Worm (Caenorhabditis elegans) whole organism, early embryonic: ENCODE results near the gene aptf-2.

Experiments
- B0310.2 ChIP-seq: sonication (generic microtip); optimal IDR thresholded peaks from 2 replicates; lab custom pipeline; 2016; ENCODE audit warnings: mild to moderate bottlenecking, missing genetic modification characterization, missing compliant biosample characterization
- F13C5.2 ChIP-seq: sonication (generic microtip); optimal IDR thresholded peaks from 2 replicates; lab custom pipeline; 2017; ENCODE audit warnings: mild to moderate bottlenecking, missing genetic modification characterization, inconsistent platforms, missing compliant biosample characterization
- aly-1 ChIP-seq: sonication (generic microtip); optimal IDR thresholded peaks from 2 replicates; lab custom pipeline; 2016; ENCODE audit warnings: missing genetic modification characterization, missing compliant biosample characterization
- ama-1 ChIP-seq: fragments of 150-350 bp; optimal IDR thresholded peaks from 2 replicates; lab custom pipeline; 2014
- ceh-13 ChIP-seq: fragments of 200-800 bp; sonication (Bioruptor generic); optimal IDR thresholded peaks from 2 replicates; lab custom pipeline; 2018; ENCODE audit warnings: mild to moderate bottlenecking, missing genetic modification characterization, missing compliant biosample characterization
- ceh-36 ChIP-seq: sonication (generic microtip); optimal IDR thresholded peaks from 2 replicates; lab custom pipeline; 2016; ENCODE audit warnings: missing genetic modification characterization, inconsistent platforms, missing compliant biosample characterization
- ets-7 ChIP-seq: sonication (generic microtip); optimal IDR thresholded peaks from 2 replicates; lab custom pipeline; 2016; ENCODE audit warnings: missing genotype, missing genetic modification characterization, missing compliant biosample characterization
- hmbx-1 ChIP-seq: sonication (generic microtip); optimal IDR thresholded peaks from 2 replicates; lab custom pipeline; 2016; ENCODE audit warnings: mild to moderate bottlenecking, missing genetic modification characterization, missing compliant biosample characterization
- hmg-4 ChIP-seq: fragments of 200-800 bp; sonication (Bioruptor generic); optimal IDR thresholded peaks from 2 replicates; lab custom pipeline; 2018; ENCODE audit warnings: mild to moderate bottlenecking, missing genetic modification characterization, missing compliant biosample characterization
- hnd-1 ChIP-seq: sonication (generic microtip); optimal IDR thresholded peaks from 2 replicates; lab custom pipeline; 2016; ENCODE audit warnings: missing genetic modification characterization, missing compliant biosample characterization
- pes-1 ChIP-seq: fragments of 200-800 bp; sonication (Bioruptor generic); IDR thresholded peaks from 2 replicates; pipeline ENCODE4 v1.3.6; 2022; ENCODE audit warnings: missing genetic modification reagents, missing genetic modification characterization, missing compliant biosample characterization
- scrt-1 ChIP-seq: fragments of 200-800 bp; sonication (Bioruptor generic); IDR thresholded peaks from 2 replicates; pipeline ENCODE4 v1.3.6; 2022; ENCODE audit warnings: missing genetic modification characterization, missing compliant biosample characterization
- sea-1 ChIP-seq: fragments of 200-800 bp; sonication (Bioruptor generic); conservative IDR thresholded peaks from 2 replicates; pipeline ENCODE4 v1.3.6; 2022; ENCODE audit warnings: missing genetic modification characterization, missing compliant biosample characterization
- tbx-11 ChIP-seq: fragments of 200-800 bp; sonication (Bioruptor generic); IDR thresholded peaks from 2 replicates; pipeline ENCODE4 v1.3.6; 2022; ENCODE audit warnings: missing genetic modification characterization, missing compliant biosample characterization
- tbx-37 ChIP-seq: fragments of 200-800 bp; sonication (Bioruptor generic); conservative IDR thresholded peaks from 2 replicates; pipeline ENCODE4 v1.3.6; 2022; ENCODE audit warnings: missing genetic modification reagents, missing genetic modification characterization, missing compliant biosample characterization
- tra-4 ChIP-seq: sonication (generic microtip); optimal IDR thresholded peaks from 2 replicates; lab custom pipeline; 2017; ENCODE audit warnings: missing genetic modification characterization, missing compliant biosample characterization

aptf-2 gene

DNA sequence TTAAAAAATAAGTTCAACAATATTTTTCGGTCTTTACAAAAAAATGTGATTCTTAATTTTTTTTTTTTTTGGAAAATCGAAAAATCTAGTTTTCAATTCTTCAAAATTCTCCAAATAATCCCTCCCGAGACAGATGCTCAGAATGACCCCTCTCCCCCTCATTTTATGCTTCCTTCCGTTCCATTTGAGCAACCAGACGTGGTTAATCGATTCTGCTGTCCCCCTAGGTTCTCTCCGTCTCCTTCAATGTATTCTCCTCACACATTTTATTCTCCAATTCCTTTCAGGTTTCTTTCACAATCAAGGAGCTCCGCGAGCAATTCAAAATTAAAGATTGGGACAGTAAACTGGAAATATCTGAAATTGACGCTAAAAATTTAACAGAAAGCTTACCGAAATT, 40.9 kb downstream of the aptf-2 start:
- TF ChIP-seq sea-1 (GFP tag; lab: Robert Waterston, UW) (no peak), hmg-4 (GFP tag; lab: Kevin White, UChicago) (no peak), ama-1 (no peak), F13C5.2 (tag; lab: Kevin White, UChicago) (no peak), scrt-1 (GFP tag; lab: Robert Waterston, UW) (no peak), ceh-36 (tag; lab: Kevin White, UChicago) (no peak), tbx-37 (GFP tag; lab: Robert Waterston, UW) (no peak), ets-7 (tag; lab: Kevin White, UChicago) (no peak), tra-4 (tag; lab: Kevin White, UChicago) (no peak), aly-1 (tag; lab: Kevin White, UChicago) (no peak), pes-1 (no peak), hnd-1 (tag; lab: Kevin White, UChicago) (no peak), hmbx-1 (no peak)

DNA sequence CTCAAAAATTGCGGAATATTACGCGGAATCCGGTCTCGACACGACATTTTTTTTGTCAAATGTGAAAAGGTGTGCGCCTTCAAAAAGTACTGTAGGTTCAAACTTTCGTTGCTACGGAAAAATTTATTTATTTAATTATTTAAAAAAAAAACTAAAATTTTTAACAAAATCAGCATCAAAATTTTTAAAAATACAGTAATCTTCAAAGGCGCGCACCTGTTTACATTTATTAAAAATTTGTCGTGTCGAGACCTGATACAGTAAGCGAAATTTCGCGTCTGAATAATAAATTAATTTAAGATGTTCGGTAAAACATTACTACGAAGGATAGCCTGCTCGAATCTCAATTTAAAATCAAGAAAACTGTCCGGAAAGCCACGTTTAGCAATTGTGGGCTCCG, 44.2 kb downstream of the aptf-2 start, which contains the start of gene Y62E10A.6:
Gene Y62E10A.6 (plus strand): TSS at position 301 of the 400 bp plus-strand sequence.
- TF ChIP-seq ets-7 (tag; lab: Kevin White, UChicago) (no peak), sea-1 (GFP tag; lab: Robert Waterston, UW) (no peak), B0310.2 (no peak), F13C5.2 (tag; lab: Kevin White, UChicago) (no peak), pes-1 (no peak), tra-4 (tag; lab: Kevin White, UChicago) (no peak), ceh-36 (tag; lab: Kevin White, UChicago) (no peak), hnd-1 (tag; lab: Kevin White, UChicago) (no peak), hmbx-1 (no peak)

DNA sequence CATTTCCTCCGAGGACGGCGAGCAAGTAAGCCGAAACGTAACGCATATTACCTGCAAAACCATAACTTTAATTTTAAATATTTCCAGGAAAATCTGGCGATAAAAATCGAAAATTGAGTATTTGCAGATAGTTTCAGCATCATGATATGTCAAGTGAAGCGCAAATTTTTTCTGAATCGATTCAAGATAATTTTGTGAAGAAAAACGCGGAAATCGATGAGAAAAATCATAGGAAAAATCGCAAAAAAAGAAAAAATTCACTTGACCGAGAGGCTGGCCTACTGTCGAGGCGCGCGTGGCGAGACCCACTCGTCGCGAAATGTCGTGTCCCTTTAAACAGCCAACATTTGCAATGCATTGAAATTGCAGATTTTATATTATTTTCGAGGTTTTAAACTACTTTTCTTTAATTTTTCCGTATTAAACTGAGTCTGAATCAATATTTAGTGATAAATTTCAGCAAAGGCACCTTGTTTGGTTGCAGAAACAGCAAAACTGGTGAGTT, 45.6 kb downstream of the aptf-2 start, which contains the start of the genes rla-2, popl-7 and Y62E10A.24:
Gene rla-2 (minus strand): TSS at position 51 of the 505 bp plus-strand sequence.
Gene popl-7 (plus strand): TSS at position 455 of the 505 bp plus-strand sequence.
Gene Y62E10A.24 (plus strand): TSS at position 476 of the 505 bp plus-strand sequence.
- TF ChIP-seq hnd-1 (tag; lab: Kevin White, UChicago) (no peak), ama-1 (no peak), tbx-37 (GFP tag; lab: Robert Waterston, UW) (no peak), aly-1 (tag; lab: Kevin White, UChicago) (no peak), ceh-13 (GFP tag; lab: Kevin White, UChicago) (no peak), B0310.2 (no peak), pes-1 (no peak), tbx-11 (GFP tag; lab: Robert Waterston, UW) (no peak), hmg-4 (GFP tag; lab: Kevin White, UChicago) (no peak), sea-1 (GFP tag; lab: Robert Waterston, UW) (no peak), scrt-1 (GFP tag; lab: Robert Waterston, UW) (no peak), hmbx-1 (no peak), F13C5.2 (tag; lab: Kevin White, UChicago) (no peak), tra-4 (tag; lab: Kevin White, UChicago) (no peak)

DNA sequence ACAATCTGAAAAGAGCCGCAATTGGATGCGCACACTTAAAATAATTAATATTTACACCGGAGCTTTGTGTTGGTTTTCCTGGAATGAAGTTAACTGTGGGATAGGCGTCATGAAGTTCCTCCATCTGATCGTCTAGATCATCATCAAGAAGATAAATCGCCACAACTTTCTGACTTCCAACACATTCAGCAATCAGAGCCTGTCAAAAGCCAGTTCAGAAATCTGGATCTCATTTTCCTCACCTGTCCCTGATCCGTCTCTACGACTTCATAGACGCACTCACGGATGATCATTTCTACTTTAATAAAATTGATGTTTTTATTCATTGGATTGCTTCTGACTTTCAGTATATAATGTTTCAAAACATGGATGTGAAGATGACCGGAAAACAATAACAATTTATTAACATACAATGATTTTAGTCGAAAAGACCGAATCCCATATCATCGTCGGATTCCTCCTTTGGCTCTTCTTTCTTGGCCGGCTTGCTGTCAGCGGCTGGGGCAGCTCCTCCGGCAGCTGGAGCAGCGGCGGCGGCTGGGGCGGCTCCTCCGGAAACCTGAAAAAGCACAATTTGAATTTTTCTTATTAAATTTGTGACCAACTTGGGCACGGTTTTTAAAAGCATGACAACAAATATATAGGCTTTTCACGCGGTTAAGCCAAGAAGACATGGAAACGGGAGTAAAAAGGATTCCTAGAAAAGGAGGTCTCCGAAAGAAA, 46.6 kb downstream of the aptf-2 start, which contains the start of gene agt-1:
Gene agt-1 (minus strand): TSS at position 293 of the 723 bp plus-strand sequence.
- no peak for TF ChIP-seq tbx-11 (GFP tag; lab: Robert Waterston, UW)
- TF ChIP-seq ets-7 (tag; lab: Kevin White, UChicago): no peak
- TF ChIP-seq hnd-1 (tag; lab: Kevin White, UChicago): no peak
- no peak for TF ChIP-seq B0310.2
- no peak for TF ChIP-seq scrt-1 (GFP tag; lab: Robert Waterston, UW)
- no peak for TF ChIP-seq aly-1 (tag; lab: Kevin White, UChicago)

DNA sequence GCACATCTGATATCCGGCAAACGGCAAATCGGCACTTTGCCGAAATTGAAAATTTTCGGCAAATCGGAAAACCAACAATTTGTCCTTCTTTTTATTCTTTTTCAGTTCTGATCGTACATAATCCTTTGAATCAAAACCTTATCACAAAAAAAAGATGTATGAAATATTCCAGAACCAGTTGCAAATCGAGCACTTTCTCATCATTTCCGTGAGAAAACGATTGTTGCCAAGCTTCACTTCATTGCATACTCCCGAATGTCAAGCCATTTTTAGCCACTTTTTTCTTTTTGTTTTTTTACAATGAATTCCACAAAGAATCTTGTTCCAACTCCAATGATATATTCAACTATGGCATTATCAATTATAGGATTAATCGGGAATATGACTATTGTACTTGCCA, 51.0 kb downstream of the aptf-2 start, which contains the start of gene srsx-25:
Gene srsx-25 (plus strand): TSS at position 301 of the 400 bp plus-strand sequence.
- TF ChIP-seq F13C5.2 (tag; lab: Kevin White, UChicago): no peak
- TF ChIP-seq tra-4 (tag; lab: Kevin White, UChicago): no peak
- TF ChIP-seq hnd-1 (tag; lab: Kevin White, UChicago): no peak
